Worm (Caenorhabditis elegans) whole organism, L1 larva: ENCODE measurements around the gene ncs-6.
A peak's percentile ranks its signal among the peaks of the same experiment; 100 is the strongest.

Source experiments
- C04F5.9 ChIP-seq: sonication (generic microtip); optimal IDR thresholded peaks from 2 replicates; lab custom pipeline; 2016; ENCODE audit warnings: missing genetic modification characterization, missing compliant biosample characterization
- F16B12.6 ChIP-seq: fragments of 150-350 bp; optimal IDR thresholded peaks from 2 replicates; lab custom pipeline; 2014; ENCODE audit warnings: missing biosample characterization, missing genetic modification characterization
- Y116A8C.19 ChIP-seq: sonication (generic microtip); optimal IDR thresholded peaks from 2 replicates; lab custom pipeline; 2016; ENCODE audit warnings: missing compliant biosample characterization, missing genetic modification characterization, borderline replicate concordance
- aly-2 ChIP-seq: fragments of 150-350 bp; optimal IDR thresholded peaks from 2 replicates; lab custom pipeline; 2014; ENCODE audit warnings: missing biosample characterization, missing genetic modification characterization
- blmp-1 ChIP-seq: fragments of 150-350 bp; optimal IDR thresholded peaks from 2 replicates; lab custom pipeline; 2014; ENCODE audit warnings: missing biosample characterization, missing genetic modification characterization
- ceh-82 ChIP-seq, 3 experiments: fragments of 150-350 bp in 1 of 3; sonication (generic microtip) in 2 of 3; optimal IDR thresholded peaks; 2 replicates each; lab custom pipeline; 2014 to 2017; ENCODE audit warnings: missing biosample characterization in 3 of 3, missing genetic modification characterization in 3 of 3
- ceh-88 ChIP-seq: fragments of 200-800 bp; sonication (Bioruptor generic); IDR thresholded peaks from 2 replicates; pipeline ENCODE4 v1.3.6; 2022; ENCODE audit warnings: missing genetic modification characterization, missing compliant biosample characterization
- ces-1 ChIP-seq: fragments of 150-350 bp; optimal IDR thresholded peaks from 2 replicates; lab custom pipeline; 2014; ENCODE audit warnings: missing biosample characterization, missing genetic modification reagents, missing genetic modification characterization
- dsc-1 ChIP-seq: sonication (generic microtip); optimal IDR thresholded peaks from 2 replicates; lab custom pipeline; 2016; ENCODE audit warnings: mild to moderate bottlenecking, missing genetic modification characterization, missing compliant biosample characterization
- efl-1 ChIP-seq, 4 experiments: fragments of 150-350 bp; optimal IDR thresholded peaks in 3 of 4; peaks in 1 of 4; 1 replicate in 1 of 4; 2 replicates in 3 of 4; lab custom pipeline; 2014; ENCODE audit warnings: missing biosample characterization in 2 of 4, missing genetic modification characterization in 2 of 4, missing genetic modification reagents in 2 of 4
- egl-13 ChIP-seq: sonication (generic microtip); optimal IDR thresholded peaks from 2 replicates; lab custom pipeline; 2016; ENCODE audit warnings: missing genotype, missing genetic modification reagents, missing genetic modification characterization, missing compliant biosample characterization
- elt-2 ChIP-seq: sonication (generic microtip); optimal IDR thresholded peaks from 2 replicates; lab custom pipeline; 2016; ENCODE audit warnings: missing genetic modification characterization, mild to moderate bottlenecking, inconsistent platforms, missing compliant biosample characterization, missing genetic modification reagents
- fkh-4 ChIP-seq: sonication (generic microtip); optimal IDR thresholded peaks from 2 replicates; lab custom pipeline; 2016; ENCODE audit warnings: missing compliant biosample characterization, missing genetic modification characterization, borderline replicate concordance
- fkh-8 ChIP-seq: sonication (generic microtip); optimal IDR thresholded peaks from 2 replicates; lab custom pipeline; 2016; ENCODE audit warnings: mild to moderate bottlenecking, missing genetic modification characterization, missing compliant biosample characterization
- fos-1 ChIP-seq: fragments of 150-350 bp; optimal IDR thresholded peaks from 2 replicates; lab custom pipeline; 2014; ENCODE audit warnings: missing biosample characterization, missing genetic modification characterization
- grh-1 ChIP-seq: fragments of 200-800 bp; sonication (Bioruptor generic); IDR thresholded peaks from 2 replicates; pipeline ENCODE4 v1.3.6; 2022; ENCODE audit warnings: missing genetic modification reagents, missing genetic modification characterization, missing compliant biosample characterization
- irx-1 ChIP-seq: sonication (generic microtip); optimal IDR thresholded peaks from 2 replicates; lab custom pipeline; 2016; ENCODE audit warnings: missing genetic modification characterization, missing compliant biosample characterization
- isw-1 ChIP-seq: fragments of 200-800 bp; sonication (Bioruptor generic); IDR thresholded peaks from 2 replicates; pipeline ENCODE4 v1.3.6; 2022; ENCODE audit warnings: missing genetic modification characterization, missing compliant biosample characterization
- jun-1 ChIP-seq: fragments of 150-350 bp; optimal IDR thresholded peaks from 2 replicates; lab custom pipeline; 2014; ENCODE audit warnings: missing biosample characterization, missing genetic modification reagents, missing genetic modification characterization
- lin-14 ChIP-seq: fragments of 200-800 bp; sonication (Bioruptor generic); optimal IDR thresholded peaks from 2 replicates; lab custom pipeline; 2018; ENCODE audit warnings: mild to moderate bottlenecking, missing genetic modification characterization, moderate library complexity, missing compliant biosample characterization
- lin-15B ChIP-seq: fragments of 150-350 bp; sonication (generic microtip); optimal IDR thresholded peaks from 3 replicates; lab custom pipeline; 2014; ENCODE audit warnings: missing biosample characterization, missing genetic modification characterization
- lin-35 ChIP-seq, 2 experiments: fragments of 150-350 bp; optimal IDR thresholded peaks; 2 replicates each; lab custom pipeline; 2014; ENCODE audit warnings: missing biosample characterization in 2 of 2, missing genetic modification characterization in 2 of 2, missing genetic modification reagents in 2 of 2
- lir-3 ChIP-seq: sonication (generic microtip); optimal IDR thresholded peaks from 2 replicates; lab custom pipeline; 2016; ENCODE audit warnings: mild to moderate bottlenecking, missing genetic modification characterization, moderate library complexity, missing compliant biosample characterization; ENCODE audit not compliant: poor library complexity
- lsy-2 ChIP-seq, 2 experiments: fragments of 150-350 bp; optimal IDR thresholded peaks; 2 replicates each; lab custom pipeline; 2014; ENCODE audit warnings: missing biosample characterization in 2 of 2, missing genetic modification characterization in 2 of 2
- mab-9 ChIP-seq: fragments of 200-800 bp; sonication (Bioruptor generic); IDR thresholded peaks from 2 replicates; pipeline ENCODE4 v1.3.6; 2022; ENCODE audit warnings: missing genetic modification reagents, missing genetic modification characterization, missing compliant biosample characterization
- mdl-1 ChIP-seq, 2 experiments: fragments of 150-350 bp; optimal IDR thresholded peaks; 2 replicates each; lab custom pipeline; 2014 to 2017; ENCODE audit warnings: missing biosample characterization in 2 of 2, missing genetic modification characterization in 2 of 2, inconsistent platforms in 1 of 2
- mep-1 ChIP-seq: fragments of 150-350 bp; optimal IDR thresholded peaks from 2 replicates; lab custom pipeline; 2014; ENCODE audit warnings: missing biosample characterization, missing genetic modification characterization
- nhr-19 ChIP-seq: fragments of 200-800 bp; sonication (Bioruptor generic); conservative IDR thresholded peaks from 2 replicates; pipeline ENCODE4 v1.3.6; 2022; ENCODE audit warnings: missing genetic modification characterization, missing compliant biosample characterization
- nhr-20 ChIP-seq: sonication (generic microtip); optimal IDR thresholded peaks from 2 replicates; lab custom pipeline; 2016; ENCODE audit warnings: mild to moderate bottlenecking, missing genetic modification characterization, missing compliant biosample characterization
- nhr-237 ChIP-seq: fragments of 150-350 bp; optimal IDR thresholded peaks from 2 replicates; lab custom pipeline; 2014; ENCODE audit warnings: missing biosample characterization, missing genetic modification characterization
- nhr-47 ChIP-seq: sonication (generic microtip); optimal IDR thresholded peaks from 2 replicates; lab custom pipeline; 2016; ENCODE audit warnings: mild to moderate bottlenecking, missing genetic modification characterization, moderate library complexity, missing compliant biosample characterization
- nhr-71 ChIP-seq: sonication (generic microtip); optimal IDR thresholded peaks from 2 replicates; lab custom pipeline; 2016; ENCODE audit warnings: mild to moderate bottlenecking, missing genetic modification characterization, moderate library complexity, missing compliant biosample characterization
- nhr-77 ChIP-seq: fragments of 150-350 bp; optimal IDR thresholded peaks from 2 replicates; lab custom pipeline; 2014; ENCODE audit warnings: missing biosample characterization, missing genetic modification characterization
- nhr-85 ChIP-seq: sonication (generic microtip); peaks from one replicate; lab custom pipeline; 2016; ENCODE audit warnings: missing genetic modification characterization, inconsistent platforms, missing compliant biosample characterization
- nhr-90 ChIP-seq: sonication (generic microtip); optimal IDR thresholded peaks from 2 replicates; lab custom pipeline; 2016; ENCODE audit warnings: mild to moderate bottlenecking, missing genetic modification characterization, missing compliant biosample characterization; ENCODE audit not compliant: poor library complexity
- pax-3 ChIP-seq: fragments of 200-800 bp; sonication (Bioruptor generic); optimal IDR thresholded peaks from 2 replicates; lab custom pipeline; 2018; ENCODE audit warnings: mild to moderate bottlenecking, missing genetic modification characterization, moderate library complexity, missing compliant biosample characterization
- rnt-1 ChIP-seq: sonication (generic microtip); optimal IDR thresholded peaks from 2 replicates; lab custom pipeline; 2016; ENCODE audit warnings: mild to moderate bottlenecking, missing genetic modification characterization, moderate library complexity, missing compliant biosample characterization
- snu-23 ChIP-seq: sonication (generic microtip); optimal IDR thresholded peaks from 2 replicates; lab custom pipeline; 2016; ENCODE audit warnings: missing genetic modification characterization, missing compliant biosample characterization
- sox-4 ChIP-seq: sonication (generic microtip); optimal IDR thresholded peaks from 2 replicates; lab custom pipeline; 2016; ENCODE audit warnings: missing genetic modification characterization, missing compliant biosample characterization
- sptf-1 ChIP-seq: fragments of 150-350 bp; optimal IDR thresholded peaks from 2 replicates; lab custom pipeline; 2014; ENCODE audit warnings: missing biosample characterization, missing genetic modification characterization
- swsn-7 ChIP-seq: sonication (generic microtip); optimal IDR thresholded peaks from 2 replicates; lab custom pipeline; 2016; ENCODE audit warnings: missing genetic modification characterization, missing compliant biosample characterization
- tbx-2 ChIP-seq: sonication (generic microtip); optimal IDR thresholded peaks from 2 replicates; lab custom pipeline; 2016; ENCODE audit warnings: missing genetic modification characterization, missing compliant biosample characterization
- tlp-1 ChIP-seq: fragments of 150-350 bp; optimal IDR thresholded peaks from 2 replicates; lab custom pipeline; 2014; ENCODE audit warnings: missing biosample characterization, missing genetic modification characterization
- unc-86 ChIP-seq: sonication (generic microtip); optimal IDR thresholded peaks from 2 replicates; lab custom pipeline; 2016; ENCODE audit warnings: missing genetic modification characterization, missing compliant biosample characterization
- unc-98 ChIP-seq: fragments of 200-800 bp; sonication (Bioruptor generic); IDR thresholded peaks from 2 replicates; pipeline ENCODE4 v1.3.6; 2022; ENCODE audit warnings: missing genetic modification characterization, missing compliant biosample characterization
- zag-1 ChIP-seq: fragments of 150-350 bp; optimal IDR thresholded peaks from 2 replicates; lab custom pipeline; 2014; ENCODE audit warnings: missing biosample characterization, missing genetic modification characterization

ncs-6 gene

DNA sequence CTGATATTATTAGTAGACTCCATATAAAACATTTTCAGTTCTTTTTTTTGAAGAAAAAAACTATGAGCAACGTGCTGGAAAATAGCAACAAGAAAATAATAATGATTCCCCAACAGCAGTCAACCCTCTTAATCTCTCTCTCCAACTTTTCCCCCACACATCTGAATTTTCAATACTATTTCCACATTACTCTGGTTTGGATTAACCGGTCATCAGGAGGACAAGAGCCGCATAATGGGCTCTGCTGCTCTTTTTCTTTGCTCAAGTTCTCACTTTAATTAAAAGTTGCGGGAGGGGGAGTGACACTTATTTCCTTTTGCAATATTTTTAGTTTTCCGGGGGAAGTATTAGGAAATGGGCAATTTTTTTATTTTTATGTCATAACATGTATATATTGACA, 856 bp downstream of the ncs-6 start:
- no peak for TF ChIP-seq Y116A8C.19 (tag; lab: Kevin White, UChicago)
- TF ChIP-seq elt-2 = no peak
- no peak for TF ChIP-seq snu-23 (GFP tag; lab: Kevin White, UChicago)
- TF ChIP-seq tbx-2 (tag; lab: Kevin White, UChicago) = peak; percentile 10
- no peak for TF ChIP-seq jun-1 (tag; lab: Kevin White, UChicago)
- TF ChIP-seq zag-1 (tag; lab: Kevin White, UChicago) = no peak
- TF ChIP-seq tlp-1 (tag; lab: Kevin White, UChicago) = no peak
- TF ChIP-seq efl-1 (optimal IDR thresholded peaks at IDR 0.05; lab: Kevin White, UChicago) = no peak
- TF ChIP-seq efl-1 (GFP tag; optimal IDR thresholded peaks at IDR 0.05 in 1 of 2; lab: Kevin White, UChicago) = peak in 1 of 2 experiments; percentile 65
- TF ChIP-seq aly-2 (tag; lab: Kevin White, UChicago) = no peak
- TF ChIP-seq lin-14 (GFP tag; lab: Kevin White, UChicago) = peak; percentile 40
- no peak for TF ChIP-seq ces-1 (GFP tag; lab: Kevin White, UChicago)
- TF ChIP-seq fos-1 (tag; lab: Kevin White, UChicago) = no peak
- TF ChIP-seq sox-4 (tag; lab: Kevin White, UChicago) = no peak
- TF ChIP-seq dsc-1 (tag; lab: Kevin White, UChicago) = peak; percentile 29

- TF ChIP-seq nhr-19 (GFP tag; lab: Robert Waterston, UW) (no peak), efl-1 (optimal IDR thresholded peaks at IDR 0.05; lab: Kevin White, UChicago) (no peak), efl-1 (GFP tag; optimal IDR thresholded peaks at IDR 0.05 in 1 of 2; lab: Kevin White, UChicago) (peak in 1 of 2 experiments; percentile 50), sptf-1 (tag; lab: Kevin White, UChicago) (no peak), unc-86 (tag; lab: Kevin White, UChicago) (no peak)
These were observed 4.2 kb downstream of the ncs-6 start, which contains the start of gene col-72 for ce11 chrII:3524097-3524496. Gene col-72, minus strand, starts transcription at chrII:3524197.

DNA sequence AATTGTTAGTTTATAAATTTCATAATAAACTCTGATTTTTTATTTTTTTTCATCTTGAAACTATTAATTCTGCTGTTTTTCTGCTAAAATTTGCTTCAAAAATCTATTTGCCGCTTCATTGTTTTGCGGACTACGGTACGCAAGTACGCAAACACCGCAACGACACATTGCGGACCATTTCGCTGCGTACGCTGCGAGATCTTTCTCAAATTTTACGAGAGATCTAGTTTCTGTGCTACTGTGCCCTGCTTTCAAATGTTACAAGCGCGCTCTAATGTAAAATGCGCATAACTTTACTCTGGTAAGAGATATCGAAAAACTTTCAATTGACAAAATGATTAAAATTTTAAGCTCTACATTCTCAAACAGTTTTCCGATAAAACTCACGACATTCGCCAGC, 4.8 kb downstream of the ncs-6 start:
- TF ChIP-seq blmp-1 (tag; lab: Kevin White, UChicago) (peak; percentile 15), nhr-77 (tag; lab: Kevin White, UChicago) (peak; percentile 87), ceh-88 (GFP tag; lab: Robert Waterston, UW) (peak; percentile 82), lin-15B (tag; lab: Kevin White, UChicago) (peak; percentile 84), mab-9 (GFP tag; lab: Robert Waterston, UW) (peak; percentile 60; the same call in 1 of the 2 replicates), grh-1 (GFP tag; lab: Robert Waterston, UW) (peak; percentile 83), nhr-71 (tag; lab: Kevin White, UChicago) (peak; percentile 88), nhr-85 (tag; lab: Kevin White, UChicago) (peak; percentile 70), ceh-82 (tag; optimal IDR thresholded peaks at IDR 0.05; lab: Kevin White, UChicago) (peak in 2 of 3 experiments; percentile 50 to 54), efl-1 (optimal IDR thresholded peaks at IDR 0.05; lab: Kevin White, UChicago) (peak; percentile 71 to 79), efl-1 (GFP tag; optimal IDR thresholded peaks at IDR 0.05 in 1 of 2; lab: Kevin White, UChicago) (peak; percentile 66 to 97), mdl-1 (tag; optimal IDR thresholded peaks at IDR 0.05; lab: Kevin White, UChicago) (peak in 1 of 2 experiments; percentile 27), swsn-7 (tag; lab: Kevin White, UChicago) (peak; percentile 73), isw-1 (peak; percentile 81), fkh-8 (peak; percentile 79), dsc-1 (tag; lab: Kevin White, UChicago) (peak; percentile 58), unc-86 (tag; lab: Kevin White, UChicago) (peak; percentile 57), nhr-237 (tag; lab: Kevin White, UChicago) (peak; percentile 34), snu-23 (GFP tag; lab: Kevin White, UChicago) (peak; percentile 85), fkh-4 (tag; lab: Kevin White, UChicago) (peak; percentile 18), irx-1 (tag; lab: Kevin White, UChicago) (peak; percentile 39), lir-3 (peak; percentile 76), nhr-20 (tag; lab: Kevin White, UChicago) (peak; percentile 79), lin-35 (GFP tag; optimal IDR thresholded peaks at IDR 0.05; lab: Kevin White, UChicago) (peak; percentile 67 to 75), nhr-19 (GFP tag; lab: Robert Waterston, UW) (peak; percentile 88), fos-1 (tag; lab: Kevin White, UChicago) (peak; percentile 25), nhr-47 (tag; lab: Kevin White, UChicago) (peak; percentile 84), lsy-2 (tag; optimal IDR thresholded peaks at IDR 0.05; lab: Kevin White, UChicago) (peak; percentile 94 to 97), nhr-90 (tag; lab: Kevin White, UChicago) (peak; percentile 40), mep-1 (tag; lab: Kevin White, UChicago) (peak; percentile 45), rnt-1 (tag; lab: Kevin White, UChicago) (peak; percentile 73), F16B12.6 (tag; lab: Kevin White, UChicago) (peak; percentile 80), C04F5.9 (tag; lab: Kevin White, UChicago) (peak; percentile 68), pax-3 (peak; percentile 77), egl-13 (tag; lab: Kevin White, UChicago) (peak; percentile 45), unc-98 (GFP tag; lab: Robert Waterston, UW) (peak; percentile 57; the same call in 1 of the 2 replicates)
